Worm (Caenorhabditis elegans) whole organism, L2 larva: ENCODE results near the gene fax-1.

Experiments
- F13H6.1 ChIP-seq: sonication (generic microtip); optimal IDR thresholded peaks from 2 replicates; lab custom pipeline; 2016; ENCODE audit warnings: missing genetic modification characterization, missing compliant biosample characterization
- R02D3.7 ChIP-seq: fragments of 150-350 bp; optimal IDR thresholded peaks from 2 replicates; lab custom pipeline; 2014; ENCODE audit warnings: missing biosample characterization, missing genetic modification characterization
- Y55F3AM.14 ChIP-seq: fragments of 200-800 bp; sonication (Bioruptor generic); optimal IDR thresholded peaks from 2 replicates; lab custom pipeline; 2018; ENCODE audit warnings: mild to moderate bottlenecking, missing genetic modification characterization, missing compliant biosample characterization
- ZK546.5 ChIP-seq: sonication (generic microtip); optimal IDR thresholded peaks from 2 replicates; lab custom pipeline; 2017; ENCODE audit warnings: missing biosample characterization, missing genetic modification characterization
- alr-1 ChIP-seq: fragments of 150-350 bp; optimal IDR thresholded peaks from 2 replicates; lab custom pipeline; 2014; ENCODE audit warnings: missing biosample characterization, missing genetic modification characterization
- ama-1 ChIP-seq: fragments of 150-350 bp; optimal IDR thresholded peaks from 2 replicates; lab custom pipeline; 2018; ENCODE audit warnings: inconsistent platforms
- blmp-1 ChIP-seq: sonication (generic microtip); optimal IDR thresholded peaks from 2 replicates; lab custom pipeline; 2017; ENCODE audit warnings: missing genetic modification characterization, mild to moderate bottlenecking, missing compliant biosample characterization, antibody characterized with exemption, moderate library complexity; ENCODE audit not compliant: insufficient read depth
- ceh-16 ChIP-seq: fragments of 150-350 bp; optimal IDR thresholded peaks from 2 replicates; lab custom pipeline; 2014; ENCODE audit warnings: missing biosample characterization, missing genetic modification characterization
- crh-2 ChIP-seq: sonication (generic microtip); optimal IDR thresholded peaks from 2 replicates; lab custom pipeline; 2017; ENCODE audit warnings: missing biosample characterization, missing genetic modification characterization
- dmd-4 ChIP-seq: sonication (generic microtip); optimal IDR thresholded peaks from 2 replicates; lab custom pipeline; 2017; ENCODE audit warnings: missing biosample characterization, missing genetic modification characterization
- egl-27 ChIP-seq: sonication (generic microtip); optimal IDR thresholded peaks from 3 replicates; lab custom pipeline; 2017; ENCODE audit warnings: missing biosample characterization, missing genetic modification reagents, missing genetic modification characterization
- elt-1 ChIP-seq: fragments of 150-350 bp; optimal IDR thresholded peaks from 2 replicates; lab custom pipeline; 2014; ENCODE audit warnings: missing biosample characterization, missing genetic modification characterization
- elt-3 ChIP-seq: sonication (generic microtip); optimal IDR thresholded peaks from 2 replicates; lab custom pipeline; 2017; ENCODE audit warnings: missing biosample characterization, missing genetic modification characterization
- fos-1 ChIP-seq: fragments of 150-350 bp; optimal IDR thresholded peaks from 2 replicates; lab custom pipeline; 2014; ENCODE audit warnings: missing biosample characterization, missing genetic modification characterization
- gmeb-1 ChIP-seq: fragments of 150-350 bp; optimal IDR thresholded peaks from 2 replicates; lab custom pipeline; 2014; ENCODE audit warnings: missing biosample characterization, missing genetic modification characterization
- lin-13 ChIP-seq: fragments of 150-350 bp; optimal IDR thresholded peaks from 2 replicates; lab custom pipeline; 2014; ENCODE audit warnings: missing biosample characterization, missing genetic modification reagents, missing genetic modification characterization
- lin-39 ChIP-seq: fragments of 150-350 bp; optimal IDR thresholded peaks from 2 replicates; lab custom pipeline; 2014; ENCODE audit warnings: missing biosample characterization, missing genetic modification reagents, missing genetic modification characterization
- lsy-2 ChIP-seq, 2 experiments: fragments of 150-350 bp in 1 of 2; sonication (generic microtip) in 1 of 2; optimal IDR thresholded peaks; 2 replicates each; lab custom pipeline; 2014 to 2017; ENCODE audit warnings: missing biosample characterization in 2 of 2, missing genetic modification characterization in 2 of 2
- mab-5 ChIP-seq: fragments of 150-350 bp; optimal IDR thresholded peaks from 2 replicates; lab custom pipeline; 2014; ENCODE audit warnings: missing biosample characterization, missing genetic modification characterization
- mbf-1 ChIP-seq: sonication (generic microtip); optimal IDR thresholded peaks from 2 replicates; lab custom pipeline; 2017; ENCODE audit warnings: missing biosample characterization, missing genetic modification characterization
- mdl-1 ChIP-seq, 2 experiments: fragments of 150-350 bp in 1 of 2; sonication (generic microtip) in 1 of 2; optimal IDR thresholded peaks; 2 replicates each; lab custom pipeline; 2017; ENCODE audit warnings: missing biosample characterization in 2 of 2, missing genetic modification characterization in 2 of 2
- nhr-10 ChIP-seq: sonication (generic microtip); optimal IDR thresholded peaks from 2 replicates; lab custom pipeline; 2017; ENCODE audit warnings: missing biosample characterization, missing genetic modification characterization
- nhr-11 ChIP-seq: fragments of 150-350 bp; optimal IDR thresholded peaks from 2 replicates; lab custom pipeline; 2014; ENCODE audit warnings: missing biosample characterization, missing genetic modification characterization
- nhr-12 ChIP-seq: fragments of 150-350 bp; optimal IDR thresholded peaks from 2 replicates; lab custom pipeline; 2014; ENCODE audit warnings: missing biosample characterization, missing genetic modification characterization
- nhr-129 ChIP-seq: fragments of 150-350 bp; optimal IDR thresholded peaks from 2 replicates; lab custom pipeline; 2014; ENCODE audit warnings: missing biosample characterization, missing genetic modification characterization
- nhr-21 ChIP-seq: fragments of 150-350 bp; optimal IDR thresholded peaks from 2 replicates; lab custom pipeline; 2014; ENCODE audit warnings: missing biosample characterization, missing genetic modification characterization
- nhr-237 ChIP-seq: fragments of 150-350 bp; optimal IDR thresholded peaks from 2 replicates; lab custom pipeline; 2014; ENCODE audit warnings: missing biosample characterization, missing genetic modification characterization
- nhr-25 ChIP-seq: fragments of 150-350 bp; sonication (generic microtip); optimal IDR thresholded peaks from 3 replicates; lab custom pipeline; 2014; ENCODE audit warnings: missing biosample characterization, missing genetic modification characterization
- nhr-6 ChIP-seq: fragments of 150-350 bp; optimal IDR thresholded peaks from 2 replicates; lab custom pipeline; 2014; ENCODE audit warnings: missing biosample characterization, missing genetic modification characterization
- nhr-77 ChIP-seq: fragments of 150-350 bp; optimal IDR thresholded peaks from 2 replicates; lab custom pipeline; 2014; ENCODE audit warnings: missing biosample characterization, missing genetic modification characterization
- peb-1 ChIP-seq: fragments of 150-350 bp; optimal IDR thresholded peaks from 2 replicates; lab custom pipeline; 2014; ENCODE audit warnings: missing biosample characterization, missing genetic modification characterization
- sem-4 ChIP-seq: fragments of 150-350 bp; optimal IDR thresholded peaks from 2 replicates; lab custom pipeline; 2014; ENCODE audit warnings: missing biosample characterization, missing genetic modification reagents, missing genetic modification characterization
- skn-1 ChIP-seq: sonication (generic microtip); optimal IDR thresholded peaks from 2 replicates; lab custom pipeline; 2017; ENCODE audit warnings: missing biosample characterization, missing genetic modification characterization
- sma-3 ChIP-seq: sonication (generic microtip); optimal IDR thresholded peaks from 2 replicates; lab custom pipeline; 2016; ENCODE audit warnings: missing genetic modification reagents, missing genetic modification characterization, missing compliant biosample characterization
- sma-9 ChIP-seq, 2 experiments: fragments of 150-350 bp in 1 of 2; sonication (generic microtip) in 1 of 2; optimal IDR thresholded peaks; 2 replicates each; lab custom pipeline; 2014 to 2016; ENCODE audit warnings: missing genetic modification characterization in 2 of 2, mild to moderate bottlenecking in 1 of 2, missing biosample characterization in 1 of 2, missing compliant biosample characterization in 1 of 2, missing genetic modification reagents in 1 of 2, moderate library complexity in 1 of 2
- snpc-4 ChIP-seq: fragments of 150-350 bp; optimal IDR thresholded peaks from 2 replicates; lab custom pipeline; 2014; ENCODE audit warnings: missing biosample characterization, missing genetic modification characterization
- unc-39 ChIP-seq: fragments of 150-350 bp; optimal IDR thresholded peaks from 2 replicates; lab custom pipeline; 2014; ENCODE audit warnings: missing biosample characterization, missing genetic modification characterization
- unc-55 ChIP-seq: fragments of 150-350 bp; sonication (generic microtip); optimal IDR thresholded peaks from 3 replicates; lab custom pipeline; 2014; ENCODE audit warnings: missing biosample characterization, missing genetic modification reagents, missing genetic modification characterization
- unc-62 ChIP-seq: fragments of 150-350 bp; optimal IDR thresholded peaks from 2 replicates; lab custom pipeline; 2014; ENCODE audit warnings: missing biosample characterization, missing genetic modification reagents, missing genetic modification characterization
- zag-1 ChIP-seq: fragments of 150-350 bp; optimal IDR thresholded peaks from 2 replicates; lab custom pipeline; 2014; ENCODE audit warnings: missing biosample characterization, missing genetic modification characterization
- ztf-1 ChIP-seq: fragments of 200-800 bp; sonication (Bioruptor generic); conservative IDR thresholded peaks from 2 replicates; pipeline ENCODE4 v1.3.6; 2022; ENCODE audit warnings: missing genetic modification characterization, missing compliant biosample characterization

fax-1 gene

DNA sequence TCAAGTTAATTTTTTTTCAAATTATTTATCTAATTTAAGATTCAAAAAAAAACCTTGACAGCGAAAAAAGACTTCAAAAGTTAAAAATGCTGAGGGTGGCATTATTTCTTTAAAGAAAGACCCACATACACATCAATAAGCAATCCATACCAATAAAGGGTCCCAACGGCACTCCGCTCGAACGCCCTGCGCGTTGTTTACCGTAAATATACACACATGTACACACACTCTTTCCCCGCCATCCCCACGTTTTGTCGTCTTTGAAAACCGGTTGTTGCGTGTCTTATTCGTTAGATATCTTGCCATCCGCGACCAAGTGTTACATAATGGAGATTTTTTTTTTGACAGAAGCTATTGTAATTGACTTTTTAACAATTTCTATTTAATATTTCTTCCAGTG is 39.6 kb downstream of the fax-1 start, which contains the start of gene gcc-1:
gcc-1 (plus strand) TSS at position 399 of the 400 bp plus-strand sequence.
- TF ChIP-seq peb-1: no peak
- peak; percentile 12 for TF ChIP-seq lin-13 (GFP tag; lab: Kevin White, UChicago)
- no peak for TF ChIP-seq gmeb-1 (tag; lab: Kevin White, UChicago)
- no peak for TF ChIP-seq ZK546.5 (tag; lab: Kevin White, UChicago)
- peak; percentile 51 for TF ChIP-seq nhr-129 (tag; lab: Kevin White, UChicago)
- TF ChIP-seq nhr-77 (tag; lab: Kevin White, UChicago): no peak
- TF ChIP-seq dmd-4 (tag; lab: Kevin White, UChicago): no peak
- no peak for TF ChIP-seq nhr-6
- no peak for TF ChIP-seq blmp-1
- TF ChIP-seq lsy-2 (tag; optimal IDR thresholded peaks at IDR 0.05; lab: Kevin White, UChicago): peak in 1 of 2 experiments; percentile 48
- no peak for TF ChIP-seq unc-62 (GFP tag; lab: Kevin White, UChicago)
- no peak for TF ChIP-seq nhr-10 (tag; lab: Kevin White, UChicago)
- TF ChIP-seq unc-55 (GFP tag; lab: Kevin White, UChicago): peak; percentile 76
- TF ChIP-seq sma-3 (GFP tag; lab: Kevin White, UChicago): peak; percentile 33
- no peak for TF ChIP-seq Y55F3AM.14 (GFP tag; lab: Kevin White, UChicago)
- no peak for TF ChIP-seq ama-1 (lab: Kevin White, UChicago)
- no peak for TF ChIP-seq elt-3
- no peak for TF ChIP-seq nhr-237 (tag; lab: Kevin White, UChicago)
- TF ChIP-seq nhr-12 (tag; lab: Kevin White, UChicago): no peak
- peak; percentile 45 for TF ChIP-seq F13H6.1 (tag; lab: Kevin White, UChicago)
- TF ChIP-seq unc-39 (tag; lab: Kevin White, UChicago): no peak
- peak; percentile 79 for TF ChIP-seq nhr-21 (tag; lab: Kevin White, UChicago)
- no peak for TF ChIP-seq alr-1 (tag; lab: Kevin White, UChicago)
- no peak for TF ChIP-seq egl-27 (tag; lab: Kevin White, UChicago)
- TF ChIP-seq R02D3.7 (tag; lab: Kevin White, UChicago): peak; percentile 87
- no peak for TF ChIP-seq mab-5 (tag; lab: Kevin White, UChicago)
- TF ChIP-seq sem-4 (tag; lab: Kevin White, UChicago): peak; percentile 18
- TF ChIP-seq ztf-1 (GFP tag; lab: Robert Waterston, UW): no peak
- no peak for TF ChIP-seq elt-1 (tag; lab: Kevin White, UChicago)
- TF ChIP-seq snpc-4 (tag; lab: Kevin White, UChicago): no peak
- TF ChIP-seq crh-2: peak; percentile 8
- TF ChIP-seq nhr-11 (tag; lab: Kevin White, UChicago): no peak
- peak; percentile 73 for TF ChIP-seq sma-9 (GFP tag; optimal IDR thresholded peaks at IDR 0.05; lab: Kevin White, UChicago)
- TF ChIP-seq sma-9 (tag; optimal IDR thresholded peaks at IDR 0.05; lab: Kevin White, UChicago): no peak
- no peak for TF ChIP-seq lin-39 (tag; lab: Kevin White, UChicago)
- TF ChIP-seq ceh-16 (tag; lab: Kevin White, UChicago): no peak
- TF ChIP-seq zag-1 (tag; lab: Kevin White, UChicago): no peak
- peak; percentile 78 for TF ChIP-seq nhr-25 (tag; lab: Kevin White, UChicago)
- no peak for TF ChIP-seq skn-1 (tag; lab: Kevin White, UChicago)
- no peak for TF ChIP-seq fos-1 (tag; lab: Kevin White, UChicago)

DNA sequence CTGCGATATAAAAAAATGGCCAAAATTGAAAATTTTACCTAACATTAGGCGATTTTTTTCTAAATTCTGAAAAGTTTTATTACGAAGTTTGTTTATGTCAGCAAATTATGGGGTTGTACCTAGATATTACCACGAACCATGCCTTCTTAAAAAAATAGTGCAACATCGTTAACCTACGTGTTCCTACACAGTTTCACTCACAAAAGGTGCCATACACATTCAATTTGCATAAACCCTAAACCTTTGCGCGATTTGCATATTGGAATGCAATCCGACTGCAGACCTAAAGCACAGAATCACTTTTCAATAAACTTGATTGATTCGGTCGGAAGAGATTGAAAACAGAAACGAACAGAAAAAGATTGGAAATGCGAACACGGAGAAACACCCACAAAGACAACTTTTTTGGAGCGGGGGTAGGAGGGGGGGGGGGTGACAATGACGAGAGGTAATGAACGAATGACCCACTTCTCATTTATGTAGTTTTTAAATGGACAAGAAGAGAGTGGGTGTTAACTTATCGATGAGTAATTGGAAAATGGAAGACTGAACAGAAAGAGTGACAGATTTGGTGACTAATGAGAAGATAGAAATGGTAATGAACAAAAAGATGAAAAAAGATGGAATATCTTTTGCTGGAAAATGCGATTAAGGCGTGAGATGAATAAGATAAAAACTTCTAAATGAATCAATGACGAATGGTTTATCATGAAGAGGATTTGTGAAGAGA is 42.9 kb downstream of the fax-1 start:
- TF ChIP-seq Y55F3AM.14 (GFP tag; lab: Kevin White, UChicago): no peak
- TF ChIP-seq nhr-6: no peak
- TF ChIP-seq lin-13 (GFP tag; lab: Kevin White, UChicago): no peak
- TF ChIP-seq elt-3: no peak
- no peak for TF ChIP-seq R02D3.7 (tag; lab: Kevin White, UChicago)
- TF ChIP-seq blmp-1: no peak
- TF ChIP-seq sma-9 (GFP tag; optimal IDR thresholded peaks at IDR 0.05; lab: Kevin White, UChicago): no peak
- TF ChIP-seq sma-9 (tag; optimal IDR thresholded peaks at IDR 0.05; lab: Kevin White, UChicago): no peak
- no peak for TF ChIP-seq mbf-1
- TF ChIP-seq snpc-4 (tag; lab: Kevin White, UChicago): no peak
- peak; percentile 86 for TF ChIP-seq fos-1 (tag; lab: Kevin White, UChicago)
- no peak for TF ChIP-seq nhr-237 (tag; lab: Kevin White, UChicago)
- TF ChIP-seq unc-55 (GFP tag; lab: Kevin White, UChicago): no peak
- no peak for TF ChIP-seq ama-1 (lab: Kevin White, UChicago)
- TF ChIP-seq sma-3 (GFP tag; lab: Kevin White, UChicago): peak; percentile 9
- no peak for TF ChIP-seq alr-1 (tag; lab: Kevin White, UChicago)
- no peak for TF ChIP-seq unc-39 (tag; lab: Kevin White, UChicago)
- no peak for TF ChIP-seq mdl-1 (tag; optimal IDR thresholded peaks at IDR 0.05; lab: Kevin White, UChicago)
- TF ChIP-seq, all 48 proteins: peak for 2
